Worm (Caenorhabditis elegans): Measurements from ENCODE around the gene C30G12.1.

DNA sequence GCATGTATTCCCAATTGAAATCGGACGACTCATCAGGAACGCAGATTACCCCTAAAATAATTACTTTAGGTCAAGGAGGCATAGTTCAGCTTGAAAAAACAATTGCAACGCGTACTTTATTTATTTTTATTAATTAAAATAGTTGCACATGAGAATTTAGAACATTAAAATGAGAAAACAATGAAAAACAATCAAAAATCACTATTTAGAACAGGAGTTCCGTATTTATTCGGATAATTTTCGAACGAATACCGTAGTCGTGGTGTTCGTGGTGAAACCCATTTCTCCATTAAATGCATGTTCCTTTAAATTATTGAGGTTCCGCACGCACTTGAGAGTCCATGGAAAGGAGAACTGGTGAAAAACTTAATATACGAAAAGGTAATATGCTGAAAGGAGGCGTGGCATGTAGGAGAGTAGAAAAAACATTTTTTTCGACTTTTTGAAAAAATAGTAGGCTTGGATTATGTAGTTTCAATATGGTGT is 902 bp upstream of the C30G12.1 start, which contains the start of gene puf-8:
- TF ChIP-seq cnd-1 (tag; optimal IDR thresholded peaks at IDR 0.05) (no peak), unc-39 (tag; optimal IDR thresholded peaks at IDR 0.05) (no peak)
